Worm (Caenorhabditis elegans) whole organism, early embryonic: ENCODE results near the gene cutl-1.
A peak's percentile ranks its signal among the peaks of the same experiment; 100 is the strongest.

Experiments used
- B0310.2 ChIP-seq: sonication (generic microtip); optimal IDR thresholded peaks from 2 replicates; lab custom pipeline; 2016; ENCODE audit warnings: mild to moderate bottlenecking, missing genetic modification characterization, missing compliant biosample characterization
- F13C5.2 ChIP-seq: sonication (generic microtip); optimal IDR thresholded peaks from 2 replicates; lab custom pipeline; 2017; ENCODE audit warnings: mild to moderate bottlenecking, missing genetic modification characterization, inconsistent platforms, missing compliant biosample characterization
- aly-1 ChIP-seq: sonication (generic microtip); optimal IDR thresholded peaks from 2 replicates; lab custom pipeline; 2016; ENCODE audit warnings: missing genetic modification characterization, missing compliant biosample characterization
- ama-1 ChIP-seq: fragments of 150-350 bp; optimal IDR thresholded peaks from 2 replicates; lab custom pipeline; 2014
- ceh-13 ChIP-seq: fragments of 200-800 bp; sonication (Bioruptor generic); optimal IDR thresholded peaks from 2 replicates; lab custom pipeline; 2018; ENCODE audit warnings: mild to moderate bottlenecking, missing genetic modification characterization, missing compliant biosample characterization
- ceh-36 ChIP-seq: sonication (generic microtip); optimal IDR thresholded peaks from 2 replicates; lab custom pipeline; 2016; ENCODE audit warnings: missing genetic modification characterization, inconsistent platforms, missing compliant biosample characterization
- ets-7 ChIP-seq: sonication (generic microtip); optimal IDR thresholded peaks from 2 replicates; lab custom pipeline; 2016; ENCODE audit warnings: missing genotype, missing genetic modification characterization, missing compliant biosample characterization
- flt-1 ChIP-seq: fragments of 200-800 bp; sonication (Bioruptor generic); IDR thresholded peaks from 2 replicates; pipeline ENCODE4 v1.3.6; 2022; ENCODE audit warnings: missing genetic modification characterization, missing compliant biosample characterization
- hmbx-1 ChIP-seq: sonication (generic microtip); optimal IDR thresholded peaks from 2 replicates; lab custom pipeline; 2016; ENCODE audit warnings: mild to moderate bottlenecking, missing genetic modification characterization, missing compliant biosample characterization
- hmg-4 ChIP-seq: fragments of 200-800 bp; sonication (Bioruptor generic); optimal IDR thresholded peaks from 2 replicates; lab custom pipeline; 2018; ENCODE audit warnings: mild to moderate bottlenecking, missing genetic modification characterization, missing compliant biosample characterization
- hnd-1 ChIP-seq: sonication (generic microtip); optimal IDR thresholded peaks from 2 replicates; lab custom pipeline; 2016; ENCODE audit warnings: missing genetic modification characterization, missing compliant biosample characterization
- pes-1 ChIP-seq: fragments of 200-800 bp; sonication (Bioruptor generic); IDR thresholded peaks from 2 replicates; pipeline ENCODE4 v1.3.6; 2022; ENCODE audit warnings: missing genetic modification reagents, missing genetic modification characterization, missing compliant biosample characterization
- scrt-1 ChIP-seq: fragments of 200-800 bp; sonication (Bioruptor generic); IDR thresholded peaks from 2 replicates; pipeline ENCODE4 v1.3.6; 2022; ENCODE audit warnings: missing genetic modification characterization, missing compliant biosample characterization
- sea-1 ChIP-seq: fragments of 200-800 bp; sonication (Bioruptor generic); conservative IDR thresholded peaks from 2 replicates; pipeline ENCODE4 v1.3.6; 2022; ENCODE audit warnings: missing genetic modification characterization, missing compliant biosample characterization
- tbx-11 ChIP-seq: fragments of 200-800 bp; sonication (Bioruptor generic); IDR thresholded peaks from 2 replicates; pipeline ENCODE4 v1.3.6; 2022; ENCODE audit warnings: missing genetic modification characterization, missing compliant biosample characterization
- tbx-37 ChIP-seq: fragments of 200-800 bp; sonication (Bioruptor generic); conservative IDR thresholded peaks from 2 replicates; pipeline ENCODE4 v1.3.6; 2022; ENCODE audit warnings: missing genetic modification reagents, missing genetic modification characterization, missing compliant biosample characterization
- tra-4 ChIP-seq: sonication (generic microtip); optimal IDR thresholded peaks from 2 replicates; lab custom pipeline; 2017; ENCODE audit warnings: missing genetic modification characterization, missing compliant biosample characterization

cutl-1 gene

ce11 chrV:13423045-13423444, 17.1 kb upstream of the cutl-1 start, which contains the start of gene srv-9:
Gene srv-9, minus strand, starts transcription at chrV:13423145.
- TF ChIP-seq tbx-11, result no peak
- no peak for TF ChIP-seq pes-1 (GFP tag; lab: Robert Waterston, UW)
- TF ChIP-seq ets-7 (tag; lab: Kevin White, UChicago), result no peak
- TF ChIP-seq hmg-4, result no peak
- TF ChIP-seq ceh-13 (GFP tag; lab: Kevin White, UChicago), result no peak
- no peak for TF ChIP-seq ceh-36 (tag; lab: Kevin White, UChicago)
- TF ChIP-seq scrt-1, result no peak
- TF ChIP-seq hnd-1 (tag; lab: Kevin White, UChicago), result no peak
- TF ChIP-seq tbx-37 (GFP tag; lab: Robert Waterston, UW), result no peak
- TF ChIP-seq sea-1, result no peak
- no peak for TF ChIP-seq tra-4 (tag; lab: Kevin White, UChicago)
- TF ChIP-seq F13C5.2 (tag; lab: Kevin White, UChicago), result no peak
- no peak for TF ChIP-seq hmbx-1 (tag; lab: Kevin White, UChicago)
- TF ChIP-seq flt-1 (GFP tag; lab: Robert Waterston, UW), result no peak
- TF ChIP-seq aly-1 (tag; lab: Kevin White, UChicago), result no peak
- no peak for TF ChIP-seq ama-1 (lab: Kevin White, UChicago)
- no peak for TF ChIP-seq B0310.2 (tag; lab: Kevin White, UChicago)

- TF ChIP-seq sea-1 (no peak), ama-1 (lab: Kevin White, UChicago) (no peak), pes-1 (GFP tag; lab: Robert Waterston, UW) (no peak)
Measured at ce11 chrV:13421697-13422096, 15.8 kb upstream of the cutl-1 start.

ce11 chrV:13420640-13421039, 14.7 kb upstream of the cutl-1 start, which contains the start of gene srv-8:
Gene srv-8, minus strand, starts transcription at chrV:13420740.
- TF ChIP-seq ets-7 (tag; lab: Kevin White, UChicago) (no peak), aly-1 (tag; lab: Kevin White, UChicago) (no peak), tra-4 (tag; lab: Kevin White, UChicago) (no peak), sea-1 (no peak), hmg-4 (no peak), pes-1 (GFP tag; lab: Robert Waterston, UW) (no peak)

- TF ChIP-seq scrt-1 (no peak), pes-1 (GFP tag; lab: Robert Waterston, UW) (no peak), tbx-11 (no peak), tbx-37 (GFP tag; lab: Robert Waterston, UW) (no peak), sea-1 (no peak), flt-1 (GFP tag; lab: Robert Waterston, UW) (no peak), hnd-1 (tag; lab: Kevin White, UChicago) (no peak), aly-1 (tag; lab: Kevin White, UChicago) (no peak), F13C5.2 (tag; lab: Kevin White, UChicago) (no peak), tra-4 (tag; lab: Kevin White, UChicago) (no peak), ceh-36 (tag; lab: Kevin White, UChicago) (no peak), B0310.2 (tag; lab: Kevin White, UChicago) (no peak), ama-1 (lab: Kevin White, UChicago) (no peak), hmg-4 (no peak), ets-7 (tag; lab: Kevin White, UChicago) (no peak), ceh-13 (GFP tag; lab: Kevin White, UChicago) (no peak), hmbx-1 (tag; lab: Kevin White, UChicago) (no peak)
Measured at ce11 chrV:13417513-13417912, 11.6 kb upstream of the cutl-1 start, which contains the start of gene F53F1.6. Gene F53F1.6, minus strand, starts transcription at chrV:13417613.

ce11 chrV:13416076-13416475, 10.2 kb upstream of the cutl-1 start:
- TF ChIP-seq scrt-1, result no peak
- TF ChIP-seq pes-1 (GFP tag; lab: Robert Waterston, UW), result no peak
- TF ChIP-seq ama-1 (lab: Kevin White, UChicago), result no peak
- TF ChIP-seq tbx-11, result no peak
- TF ChIP-seq F13C5.2 (tag; lab: Kevin White, UChicago), result no peak
- TF ChIP-seq B0310.2 (tag; lab: Kevin White, UChicago), result no peak
- no peak for TF ChIP-seq sea-1
- no peak for TF ChIP-seq tra-4 (tag; lab: Kevin White, UChicago)
- no peak for TF ChIP-seq ets-7 (tag; lab: Kevin White, UChicago)
- no peak for TF ChIP-seq hnd-1 (tag; lab: Kevin White, UChicago)
- TF ChIP-seq tbx-37 (GFP tag; lab: Robert Waterston, UW), result no peak
- TF ChIP-seq flt-1 (GFP tag; lab: Robert Waterston, UW), result no peak
- TF ChIP-seq hmbx-1 (tag; lab: Kevin White, UChicago), result no peak
- TF ChIP-seq ceh-36 (tag; lab: Kevin White, UChicago), result no peak
- no peak for TF ChIP-seq aly-1 (tag; lab: Kevin White, UChicago)
- no peak for TF ChIP-seq hmg-4
- TF ChIP-seq ceh-13 (GFP tag; lab: Kevin White, UChicago), result no peak

ce11 chrV:13415462-13415861, 9.5 kb upstream of the cutl-1 start:
- TF ChIP-seq scrt-1, result peak; percentile 67; the same call in 1 of the 2 replicates
- peak; percentile 18 for TF ChIP-seq aly-1 (tag; lab: Kevin White, UChicago)
- TF ChIP-seq B0310.2 (tag; lab: Kevin White, UChicago), result no peak
- TF ChIP-seq ceh-36 (tag; lab: Kevin White, UChicago), result peak; percentile 35

ce11 chrV:13414585-13414984, 8.7 kb upstream of the cutl-1 start, which contains the start of gene cut-2:
Gene cut-2, plus strand, starts transcription at chrV:13414949.
- TF ChIP-seq flt-1 (GFP tag; lab: Robert Waterston, UW) (no peak), hnd-1 (tag; lab: Kevin White, UChicago) (no peak), tbx-37 (GFP tag; lab: Robert Waterston, UW) (no peak), F13C5.2 (tag; lab: Kevin White, UChicago) (no peak), scrt-1 (no peak), pes-1 (GFP tag; lab: Robert Waterston, UW) (no peak), sea-1 (no peak), tbx-11 (no peak), tra-4 (tag; lab: Kevin White, UChicago) (no peak), ama-1 (lab: Kevin White, UChicago) (no peak), B0310.2 (tag; lab: Kevin White, UChicago) (no peak), ets-7 (tag; lab: Kevin White, UChicago) (no peak), hmbx-1 (tag; lab: Kevin White, UChicago) (no peak)
